In the genomic region with DNA sequence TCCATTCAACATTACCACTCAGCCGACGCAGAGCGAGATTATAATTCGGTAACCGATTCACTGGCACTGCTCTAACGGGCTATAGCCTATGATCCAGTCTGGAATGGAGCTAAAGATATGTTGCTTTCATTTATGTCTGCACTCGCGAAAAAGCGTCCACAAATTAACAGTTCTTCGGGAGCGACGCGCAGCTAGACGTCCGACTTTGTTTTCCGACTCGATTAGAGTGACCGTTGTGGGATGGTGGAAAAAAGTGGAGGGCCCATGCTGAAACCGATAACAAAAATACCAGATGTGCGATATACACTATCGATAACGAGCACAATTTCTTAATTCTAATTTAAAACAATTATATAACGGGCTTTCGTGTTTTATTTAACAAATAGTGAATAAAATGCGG, we compare ENCODE assay signal across 3 fruit fly cellular contexts.
TF ChIP-seq lines count a peak whose summit lies in the region.

A gene (minus strand): TSS at position 232 of the 400 bp plus-strand sequence.

TF ChIP-seq in whole organism, adult, 20 proteins besides CTCF, POLR2A, EP300 and RAD21 (continued from another document):
- TF ChIP-seq Clk (GFP tag; optimal IDR thresholded peaks at IDR 0.05; lab: Kevin White, UChicago) (no peak), Crg-1 (GFP tag; optimal IDR thresholded peaks at IDR 0.05; lab: Kevin White, UChicago) (no peak)

TF ChIP-seq in whole organism, embryonic, 481 proteins besides CTCF, POLR2A, EP300 and RAD21 (continued from another document and continues in another):
- TF ChIP-seq Hand (GFP tag; optimal IDR thresholded peaks at IDR 0.05; lab: Kevin White, UChicago) (no peak), lilli (GFP tag; optimal IDR thresholded peaks at IDR 0.05; lab: Kevin White, UChicago) (peak; percentile 24), stwl (tag; optimal IDR thresholded peaks at IDR 0.05; lab: Kevin White, UChicago) (peak; percentile 33), wdn (GFP tag; IDR thresholded peaks at IDR 0.05; lab: Robert Waterston, UW) (no peak), vfl (GFP tag; optimal IDR thresholded peaks at IDR 0.05; lab: Kevin White, UChicago) (peak; percentile 8), org-1 (GFP tag; optimal IDR thresholded peaks at IDR 0.05; lab: Kevin White, UChicago) (no peak), CG12236 (GFP tag; optimal IDR thresholded peaks at IDR 0.05; lab: Kevin White, UChicago) (no peak), zen (tag; optimal IDR thresholded peaks at IDR 0.05; lab: Kevin White, UChicago) (no peak), Opbp (GFP tag; IDR thresholded peaks at IDR 0.05; lab: Robert Waterston, UW; ENCODE audit: partially characterized antibody) (peak; percentile 86), scrt (GFP tag; optimal IDR thresholded peaks at IDR 0.05; lab: Kevin White, UChicago) (peak; percentile 3), CG17612 (GFP tag; IDR thresholded peaks at IDR 0.05; lab: Robert Waterston, UW) (no peak), Dfd (GFP tag; optimal IDR thresholded peaks at IDR 0.05; lab: Kevin White, UChicago) (no peak), Hmr (GFP tag; optimal IDR thresholded peaks at IDR 0.05; lab: Kevin White, UChicago) (peak; percentile 8), cad (GFP tag; optimal IDR thresholded peaks at IDR 0.05; lab: Kevin White, UChicago) (no peak), MESR4 (GFP tag; optimal IDR thresholded peaks at IDR 0.05; lab: Kevin White, UChicago) (peak; percentile 51), sd (tag; optimal IDR thresholded peaks at IDR 0.05; lab: Kevin White, UChicago) (peak; percentile 10), CG4707 (GFP tag; optimal IDR thresholded peaks at IDR 0.05; lab: Kevin White, UChicago) (no peak), row (GFP tag; IDR thresholded peaks at IDR 0.05; lab: Robert Waterston, UW) (peak; percentile 18; the same call in 1 of the 3 replicates), al (GFP tag; IDR thresholded peaks at IDR 0.05; lab: Robert Waterston, UW) (no peak), ssp (GFP tag; IDR thresholded peaks at IDR 0.05; lab: Robert Waterston, UW) (no peak), Mes4 (GFP tag; optimal IDR thresholded peaks at IDR 0.05; lab: Kevin White, UChicago) (peak; percentile 17), NFAT (GFP tag; IDR thresholded peaks at IDR 0.05; lab: Robert Waterston, UW) (0 out of 2 replicates have a peak, but pooled peaks have one; percentile 15), pan (optimal IDR thresholded peaks at IDR 0.05; lab: Kevin White, UChicago) (no peak), pan (GFP tag; optimal IDR thresholded peaks at IDR 0.05 in 1 of 2, IDR thresholded peaks at IDR 0.05 in 1 of 2) (peak in 1 of 2 experiments; percentile 43), CG15696 (tag; optimal IDR thresholded peaks at IDR 0.05; lab: Kevin White, UChicago) (no peak), Deaf1 (tag; optimal IDR thresholded peaks at IDR 0.05; lab: Kevin White, UChicago) (peak; percentile 74), bbx (GFP tag; IDR thresholded peaks at IDR 0.05; lab: Robert Waterston, UW; ENCODE audit: partially characterized antibody) (peak; percentile 59), Atf-2 (GFP tag; optimal IDR thresholded peaks at IDR 0.05; lab: Kevin White, UChicago) (no peak), unpg (GFP tag; optimal IDR thresholded peaks at IDR 0.05; lab: Kevin White, UChicago) (peak; percentile 29), CG34422 (GFP tag; IDR thresholded peaks at IDR 0.05; lab: Robert Waterston, UW) (peak; percentile 41; the same call in 1 of the 3 replicates), Dll (GFP tag; IDR thresholded peaks at IDR 0.05; lab: Robert Waterston, UW; ENCODE audit: partially characterized antibody) (peak; percentile 73), CG16813 (GFP tag; IDR thresholded peaks at IDR 0.05; lab: Robert Waterston, UW; ENCODE audit: partially characterized antibody) (peak; percentile 67; the same call in 2 of the 3 replicates), Atf6 (GFP tag; IDR thresholded peaks at IDR 0.05; lab: Robert Waterston, UW) (no peak), CG14965 (GFP tag; optimal IDR thresholded peaks at IDR 0.05; lab: Kevin White, UChicago; ENCODE audit: borderline replicate concordance) (no peak), CG12769 (tag; optimal IDR thresholded peaks at IDR 0.05; lab: Kevin White, UChicago) (peak; percentile 54), Hmx (GFP tag; optimal IDR thresholded peaks at IDR 0.05; lab: Kevin White, UChicago) (no peak), CG14710 (tag; optimal IDR thresholded peaks at IDR 0.05; lab: Kevin White, UChicago) (peak; percentile 25), CG13775 (GFP tag; optimal IDR thresholded peaks at IDR 0.05; lab: Kevin White, UChicago) (no peak), cato (GFP tag; optimal IDR thresholded peaks at IDR 0.05; lab: Kevin White, UChicago; ENCODE audit: borderline replicate concordance) (no peak), klu (GFP tag; IDR thresholded peaks at IDR 0.05; lab: Robert Waterston, UW) (no peak), Scr (GFP tag; IDR thresholded peaks at IDR 0.05; lab: Robert Waterston, UW; ENCODE audit: partially characterized antibody) (peak; percentile 75), Sin3A (optimal IDR thresholded peaks at IDR 0.05; lab: Kevin White, UChicago) (peak; percentile 7), CG12659 (GFP tag; optimal IDR thresholded peaks at IDR 0.05; lab: Kevin White, UChicago) (peak; percentile 47), Aef1 (GFP tag; IDR thresholded peaks at IDR 0.05; lab: Robert Waterston, UW) (no peak), gsb (GFP tag; IDR thresholded peaks at IDR 0.05; lab: Robert Waterston, UW) (no peak), slbo (GFP tag; IDR thresholded peaks at IDR 0.05; lab: Robert Waterston, UW) (peak; percentile 11; the same call in 1 of the 2 replicates), lov (optimal IDR thresholded peaks at IDR 0.05; lab: Kevin White, UChicago) (no peak), lov (GFP tag; IDR thresholded peaks at IDR 0.05; lab: Robert Waterston, UW) (no peak), zfh1 (GFP tag; IDR thresholded peaks at IDR 0.05; lab: Robert Waterston, UW) (no peak), sqz (GFP tag; optimal IDR thresholded peaks at IDR 0.05; lab: Kevin White, UChicago) (peak; percentile 79), HLHmδ (GFP tag; optimal IDR thresholded peaks at IDR 0.05; lab: Kevin White, UChicago) (peak; percentile 70), Optix (GFP tag; IDR thresholded peaks at IDR 0.05; lab: Robert Waterston, UW) (no peak), exex (tag; optimal IDR thresholded peaks at IDR 0.05; lab: Kevin White, UChicago) (peak; percentile 6), pros (GFP tag; optimal IDR thresholded peaks at IDR 0.05; lab: Kevin White, UChicago) (no peak), CG17829 (tag; optimal IDR thresholded peaks at IDR 0.05; lab: Kevin White, UChicago) (peak; percentile 28), CG14050 (GFP tag; IDR thresholded peaks at IDR 0.05; lab: Robert Waterston, UW) (0 out of 3 replicates have a peak, but pooled peaks have one; percentile 24), bcd (GFP tag; optimal IDR thresholded peaks at IDR 0.05; lab: Kevin White, UChicago) (no peak), CG34376 (GFP tag; optimal IDR thresholded peaks at IDR 0.05; lab: Kevin White, UChicago) (peak; percentile 13), Abd-B (GFP tag; optimal IDR thresholded peaks at IDR 0.05; lab: Kevin White, UChicago) (no peak), CG10431 (GFP tag; optimal IDR thresholded peaks at IDR 0.05; lab: Kevin White, UChicago) (peak; percentile 72), CG2889 (GFP tag; IDR thresholded peaks at IDR 0.05; lab: Robert Waterston, UW) (no peak)

TF ChIP-seq in whole organism, prepupa, 60 proteins besides CTCF, POLR2A, EP300 and RAD21 (continued from another document):
- TF ChIP-seq Hr39 (GFP tag; optimal IDR thresholded peaks at IDR 0.05; lab: Kevin White, UChicago) = no peak
- TF ChIP-seq OdsH (GFP tag; optimal IDR thresholded peaks at IDR 0.05; lab: Kevin White, UChicago) = no peak
- peak; percentile 10 for TF ChIP-seq topi (GFP tag; optimal IDR thresholded peaks at IDR 0.05; lab: Kevin White, UChicago)
- TF ChIP-seq CG7368 (GFP tag; optimal IDR thresholded peaks at IDR 0.05; lab: Kevin White, UChicago) = no peak
- TF ChIP-seq spab (GFP tag; optimal IDR thresholded peaks at IDR 0.05; lab: Kevin White, UChicago) = no peak
- TF ChIP-seq dac (GFP tag; optimal IDR thresholded peaks at IDR 0.05; lab: Kevin White, UChicago) = no peak
- TF ChIP-seq svp (GFP tag; lab: Kevin White, UChicago) = no peak
- peak; percentile 54 for TF ChIP-seq dsx (GFP tag; optimal IDR thresholded peaks at IDR 0.05; lab: Kevin White, UChicago; ENCODE audit: poor library complexity, severe bottlenecking)
- peak; percentile 28 for TF ChIP-seq Sox102F (GFP tag; optimal IDR thresholded peaks at IDR 0.05; lab: Kevin White, UChicago)
- no peak for TF ChIP-seq net (GFP tag; optimal IDR thresholded peaks at IDR 0.05; lab: Kevin White, UChicago)
- TF ChIP-seq Smox (GFP tag; optimal IDR thresholded peaks at IDR 0.05; lab: Kevin White, UChicago) = no peak
- no peak for TF ChIP-seq CG32006 (GFP tag; optimal IDR thresholded peaks at IDR 0.05; lab: Kevin White, UChicago)
- peak in 1 of 2 experiments; percentile 5 for TF ChIP-seq ss (GFP tag; optimal IDR thresholded peaks at IDR 0.05; lab: Kevin White, UChicago)
- no peak for TF ChIP-seq CG9139 (GFP tag; optimal IDR thresholded peaks at IDR 0.05; lab: Kevin White, UChicago)
- no peak for TF ChIP-seq CG34406 (GFP tag; optimal IDR thresholded peaks at IDR 0.05; lab: Kevin White, UChicago)
- TF ChIP-seq achi (GFP tag; optimal IDR thresholded peaks at IDR 0.05; lab: Kevin White, UChicago) = no peak
- peak; percentile 25 for TF ChIP-seq esn (GFP tag; optimal IDR thresholded peaks at IDR 0.05; lab: Kevin White, UChicago)
- TF ChIP-seq Eip93F (GFP tag; optimal IDR thresholded peaks at IDR 0.05; lab: Kevin White, UChicago) = no peak
- no peak for TF ChIP-seq Lpt (GFP tag; optimal IDR thresholded peaks at IDR 0.05; lab: Kevin White, UChicago)
- peak; percentile 60 for TF ChIP-seq vri (GFP tag; optimal IDR thresholded peaks at IDR 0.05; lab: Kevin White, UChicago)
- no peak for TF ChIP-seq fd85E (GFP tag; optimal IDR thresholded peaks at IDR 0.05; lab: Kevin White, UChicago)
- TF ChIP-seq CG6163 (GFP tag; IDR thresholded peaks at IDR 0.05; lab: Robert Waterston, UW) = peak; percentile 49; the same call in 2 of the 3 replicates
- TF ChIP-seq fd59A (GFP tag; optimal IDR thresholded peaks at IDR 0.05; lab: Kevin White, UChicago) = no peak
- peak; percentile 11 for TF ChIP-seq CG16779 (tag; optimal IDR thresholded peaks at IDR 0.05; lab: Kevin White, UChicago)
- TF ChIP-seq cyc (GFP tag; optimal IDR thresholded peaks at IDR 0.05; lab: Kevin White, UChicago) = no peak
- no peak for TF ChIP-seq fkh (GFP tag; optimal IDR thresholded peaks at IDR 0.05; lab: Kevin White, UChicago)
- no peak for TF ChIP-seq Ets96B (tag; optimal IDR thresholded peaks at IDR 0.05; lab: Kevin White, UChicago)
- TF ChIP-seq Met (GFP tag; optimal IDR thresholded peaks at IDR 0.05; lab: Kevin White, UChicago) = no peak
- TF ChIP-seq CG6854 (GFP tag; optimal IDR thresholded peaks at IDR 0.05; lab: Kevin White, UChicago) = no peak
- TF ChIP-seq CG15336 (GFP tag; IDR thresholded peaks at IDR 0.05; lab: Robert Waterston, UW) = peak; percentile 36; the same call in 1 of the 2 replicates
- no peak for TF ChIP-seq CG11902 (GFP tag; optimal IDR thresholded peaks at IDR 0.05; lab: Kevin White, UChicago)
- no peak for TF ChIP-seq CG8319 (GFP tag; optimal IDR thresholded peaks at IDR 0.05; lab: Kevin White, UChicago)
- TF ChIP-seq Eip78C (GFP tag; lab: Kevin White, UChicago) = peak; percentile 67
- no peak for TF ChIP-seq Gug (GFP tag; IDR thresholded peaks at IDR 0.05; lab: Robert Waterston, UW)
- peak; percentile 27 for TF ChIP-seq CG3919 (GFP tag; optimal IDR thresholded peaks at IDR 0.05; lab: Kevin White, UChicago)
- TF ChIP-seq CG1621 (tag; optimal IDR thresholded peaks at IDR 0.05; lab: Kevin White, UChicago) = no peak
- TF ChIP-seq Sox14 (GFP tag; optimal IDR thresholded peaks at IDR 0.05; lab: Kevin White, UChicago) = peak; percentile 33
- no peak for TF ChIP-seq CG31627 (GFP tag; optimal IDR thresholded peaks at IDR 0.05; lab: Kevin White, UChicago)
- 0 out of 3 replicates have a peak, but pooled peaks have one; percentile 24 for TF ChIP-seq CG8119 (GFP tag; IDR thresholded peaks at IDR 0.05; lab: Robert Waterston, UW)
- TF ChIP-seq Hr4 (GFP tag; optimal IDR thresholded peaks at IDR 0.05; lab: Kevin White, UChicago) = no peak
- TF ChIP-seq CG10631 (GFP tag; optimal IDR thresholded peaks at IDR 0.05; lab: Kevin White, UChicago) = no peak
TF ChIP-seq in whole organism, prepupa: peak in this region for 16.
